Worm (Caenorhabditis elegans) whole organism, young adult: ENCODE measurements around the gene Y59C2A.2.
"Not testable (repeated sequence)": the region's sequence is repeated elsewhere in the genome, so short reads cannot be mapped to it uniquely, and the experiment has no call there.

Source experiments
- C17E4.6 ChIP-seq: fragments of 200-800 bp; sonication (Bioruptor generic); IDR thresholded peaks from 2 replicates; pipeline ENCODE4 v1.3.6; 2022; ENCODE audit warnings: missing genetic modification reagents, missing genetic modification characterization, missing compliant biosample characterization
- T26A5.8 ChIP-seq: sonication (generic microtip); optimal IDR thresholded peaks from 2 replicates; lab custom pipeline; 2016; ENCODE audit warnings: missing genetic modification characterization, missing compliant biosample characterization

- not testable (repeated sequence) for TF ChIP-seq C17E4.6; T26A5.8 (tag; lab: Kevin White, UChicago)
Measured at ce11 chrII:2153708-2154107, 50.2 kb downstream of the Y59C2A.2 start, which contains the start of gene math-18.
